Worm (Caenorhabditis elegans) whole organism, L3 larva: ENCODE measurements around the gene pcn-1.
A peak's percentile ranks its signal among the peaks of the same experiment; 100 is the strongest.

Source experiments
- R02D3.7 ChIP-seq: fragments of 150-350 bp; optimal IDR thresholded peaks from 2 replicates; lab custom pipeline; 2014; ENCODE audit warnings: missing biosample characterization, missing genetic modification characterization
- ZK546.5 ChIP-seq: sonication (generic microtip); optimal IDR thresholded peaks from 2 replicates; lab custom pipeline; 2017; ENCODE audit warnings: missing biosample characterization, missing genetic modification characterization
- aly-2 ChIP-seq: fragments of 150-350 bp; optimal IDR thresholded peaks from 2 replicates; lab custom pipeline; 2014; ENCODE audit warnings: missing biosample characterization, missing genetic modification characterization
- ama-1 ChIP-seq: fragments of 150-350 bp; optimal IDR thresholded peaks from 2 replicates; lab custom pipeline; 2018
- ceh-16 ChIP-seq: sonication (generic microtip); optimal IDR thresholded peaks from 2 replicates; lab custom pipeline; 2017; ENCODE audit warnings: missing biosample characterization, missing genetic modification characterization
- ceh-28 ChIP-seq: fragments of 150-350 bp; optimal IDR thresholded peaks from 2 replicates; lab custom pipeline; 2014; ENCODE audit warnings: missing biosample characterization, missing genetic modification reagents, missing genetic modification characterization
- ceh-82 ChIP-seq: fragments of 150-350 bp; optimal IDR thresholded peaks from 2 replicates; lab custom pipeline; 2014; ENCODE audit warnings: missing biosample characterization, missing genetic modification characterization
- ceh-9 ChIP-seq: sonication (generic microtip); optimal IDR thresholded peaks from 2 replicates; lab custom pipeline; 2018; ENCODE audit warnings: missing biosample characterization, missing genetic modification characterization
- daf-12 ChIP-seq: fragments of 150-350 bp; optimal IDR thresholded peaks from 2 replicates; lab custom pipeline; 2014; ENCODE audit warnings: missing biosample characterization, missing genetic modification reagents, missing genetic modification characterization
- egl-27 ChIP-seq: sonication (generic microtip); optimal IDR thresholded peaks from 4 replicates; lab custom pipeline; 2017; ENCODE audit warnings: missing biosample characterization, missing genetic modification reagents, missing genetic modification characterization
- egl-5 ChIP-seq: fragments of 150-350 bp; optimal IDR thresholded peaks from 2 replicates; lab custom pipeline; 2017; ENCODE audit warnings: missing biosample characterization, missing genetic modification reagents, missing genetic modification characterization, inconsistent platforms
- elt-1 ChIP-seq: fragments of 150-350 bp; optimal IDR thresholded peaks from 2 replicates; lab custom pipeline; 2014; ENCODE audit warnings: missing biosample characterization, missing genetic modification characterization
- elt-2 ChIP-seq: sonication (generic microtip); optimal IDR thresholded peaks from 2 replicates; lab custom pipeline; 2016; ENCODE audit warnings: missing genetic modification reagents, mild to moderate bottlenecking, missing genetic modification characterization, missing compliant biosample characterization
- elt-3 ChIP-seq, 3 experiments: fragments of 150-350 bp in 1 of 3; sonication (generic microtip) in 2 of 3; optimal IDR thresholded peaks; 2 replicates in 2 of 3; 4 replicates in 1 of 3; lab custom pipeline; 2014 to 2017; ENCODE audit warnings: missing biosample characterization in 3 of 3, missing genetic modification characterization in 3 of 3
- eor-1 ChIP-seq, 2 experiments: fragments of 150-350 bp; optimal IDR thresholded peaks; 2 replicates each; lab custom pipeline; 2014 to 2018; ENCODE audit warnings: missing biosample characterization in 2 of 2, missing genetic modification characterization in 2 of 2
- fkh-10 ChIP-seq: sonication (generic microtip); optimal IDR thresholded peaks from 2 replicates; lab custom pipeline; 2017; ENCODE audit warnings: missing biosample characterization, missing genetic modification reagents, missing genetic modification characterization
- fkh-2 ChIP-seq: fragments of 150-350 bp; optimal IDR thresholded peaks from 2 replicates; lab custom pipeline; 2014; ENCODE audit warnings: missing biosample characterization, missing genetic modification reagents, missing genetic modification characterization
- fos-1 ChIP-seq: fragments of 150-350 bp; optimal IDR thresholded peaks from 2 replicates; lab custom pipeline; 2014; ENCODE audit warnings: missing biosample characterization, missing genetic modification characterization
- jun-1 ChIP-seq: fragments of 150-350 bp; optimal IDR thresholded peaks from 2 replicates; lab custom pipeline; 2014; ENCODE audit warnings: missing biosample characterization, missing genetic modification reagents, missing genetic modification characterization
- lin-15B ChIP-seq: fragments of 150-350 bp; optimal IDR thresholded peaks from 2 replicates; lab custom pipeline; 2014; ENCODE audit warnings: missing biosample characterization, missing genetic modification characterization
- lin-39 ChIP-seq: fragments of 150-350 bp; optimal IDR thresholded peaks from 2 replicates; lab custom pipeline; 2018; ENCODE audit warnings: missing biosample characterization, missing genetic modification reagents, missing genetic modification characterization
- lsy-12 ChIP-seq: sonication (generic microtip); optimal IDR thresholded peaks from 2 replicates; lab custom pipeline; 2016; ENCODE audit warnings: mild to moderate bottlenecking, missing genetic modification characterization, missing compliant biosample characterization
- mdl-1 ChIP-seq: fragments of 150-350 bp; optimal IDR thresholded peaks from 2 replicates; lab custom pipeline; 2014; ENCODE audit warnings: missing biosample characterization, missing genetic modification characterization
- mml-1 ChIP-seq: fragments of 150-350 bp; sonication (generic microtip); optimal IDR thresholded peaks from 3 replicates; lab custom pipeline; 2014; ENCODE audit warnings: missing biosample characterization, missing genetic modification characterization
- nfya-1 ChIP-seq: sonication (generic microtip); optimal IDR thresholded peaks from 2 replicates; lab custom pipeline; 2017; ENCODE audit warnings: missing genetic modification characterization, mild to moderate bottlenecking, missing compliant biosample characterization, antibody characterized with exemption, moderate library complexity; ENCODE audit not compliant: insufficient read depth
- nhr-11 ChIP-seq: fragments of 150-350 bp; optimal IDR thresholded peaks from 2 replicates; lab custom pipeline; 2014; ENCODE audit warnings: missing biosample characterization, missing genetic modification characterization
- nhr-12 ChIP-seq: fragments of 150-350 bp; optimal IDR thresholded peaks from 2 replicates; lab custom pipeline; 2014; ENCODE audit warnings: missing biosample characterization, missing genetic modification characterization
- nhr-23 ChIP-seq: fragments of 150-350 bp; optimal IDR thresholded peaks from 2 replicates; lab custom pipeline; 2014; ENCODE audit warnings: missing biosample characterization, missing genetic modification reagents, missing genetic modification characterization
- nhr-25 ChIP-seq: sonication (generic microtip); optimal IDR thresholded peaks from 2 replicates; lab custom pipeline; 2017; ENCODE audit warnings: missing biosample characterization, missing genetic modification characterization
- nhr-43 ChIP-seq: sonication (generic microtip); optimal IDR thresholded peaks from 2 replicates; lab custom pipeline; 2016; ENCODE audit warnings: mild to moderate bottlenecking, missing genetic modification characterization, missing compliant biosample characterization; ENCODE audit not compliant: poor library complexity, severe bottlenecking
- nhr-67 ChIP-seq: fragments of 150-350 bp; optimal IDR thresholded peaks from 2 replicates; lab custom pipeline; 2014; ENCODE audit warnings: missing biosample characterization, missing genetic modification characterization
- nhr-76 ChIP-seq: fragments of 150-350 bp; sonication (generic microtip); optimal IDR thresholded peaks from 5 replicates; lab custom pipeline; 2014; ENCODE audit warnings: missing biosample characterization, missing genetic modification characterization
- nhr-77 ChIP-seq: fragments of 150-350 bp; optimal IDR thresholded peaks from 2 replicates; lab custom pipeline; 2014; ENCODE audit warnings: missing biosample characterization, missing genetic modification characterization
- pha-4 ChIP-seq: fragments of 150-350 bp; optimal IDR thresholded peaks from 2 replicates; lab custom pipeline; 2014; ENCODE audit warnings: missing biosample characterization, missing genetic modification reagents, missing genetic modification characterization
- pqm-1 ChIP-seq: fragments of 150-350 bp; optimal IDR thresholded peaks from 2 replicates; lab custom pipeline; 2017; ENCODE audit warnings: missing biosample characterization, missing genetic modification characterization, inconsistent platforms
- sea-2 ChIP-seq: fragments of 150-350 bp; sonication (generic microtip); optimal IDR thresholded peaks from 4 replicates; lab custom pipeline; 2014; ENCODE audit warnings: missing biosample characterization, missing genetic modification reagents, missing genetic modification characterization
- skn-1 ChIP-seq: fragments of 150-350 bp; optimal IDR thresholded peaks from 2 replicates; lab custom pipeline; 2014; ENCODE audit warnings: missing biosample characterization, missing genetic modification characterization
- snpc-4 ChIP-seq: fragments of 150-350 bp; optimal IDR thresholded peaks from 2 replicates; lab custom pipeline; 2014; ENCODE audit warnings: missing biosample characterization, missing genetic modification characterization
- tbx-2 ChIP-seq: sonication (generic microtip); optimal IDR thresholded peaks from 2 replicates; lab custom pipeline; 2016; ENCODE audit warnings: mild to moderate bottlenecking, missing genetic modification characterization, missing compliant biosample characterization
- unc-62 ChIP-seq: fragments of 150-350 bp; sonication (generic microtip); optimal IDR thresholded peaks from 4 replicates; lab custom pipeline; 2014; ENCODE audit warnings: missing biosample characterization, missing genetic modification reagents, missing genetic modification characterization
- zag-1 ChIP-seq: fragments of 150-350 bp; optimal IDR thresholded peaks from 2 replicates; lab custom pipeline; 2014; ENCODE audit warnings: missing biosample characterization, missing genetic modification characterization
- ztf-11 ChIP-seq: fragments of 150-350 bp; optimal IDR thresholded peaks from 2 replicates; lab custom pipeline; 2014; ENCODE audit warnings: missing biosample characterization, missing genetic modification characterization
- ztf-4 ChIP-seq: fragments of 150-350 bp; optimal IDR thresholded peaks from 2 replicates; lab custom pipeline; 2014; ENCODE audit warnings: missing biosample characterization, missing genetic modification characterization

Gene pcn-1

ce11 chrIV:4030917-4031599 lies 18.2 kb downstream of the pcn-1 start:
- TF ChIP-seq lin-39 (no peak), nhr-23 (peak; percentile 75), nhr-12 (tag; lab: Kevin White, UChicago) (no peak), ZK546.5 (tag; lab: Kevin White, UChicago) (no peak), skn-1 (tag; lab: Kevin White, UChicago) (no peak), nfya-1 (no peak), unc-62 (peak; percentile 48), ceh-9 (tag; lab: Kevin White, UChicago) (no peak), nhr-11 (tag; lab: Kevin White, UChicago) (no peak), aly-2 (tag; lab: Kevin White, UChicago) (no peak), tbx-2 (tag; lab: Kevin White, UChicago) (no peak), elt-1 (tag; lab: Kevin White, UChicago) (peak; percentile 76), egl-27 (tag; lab: Kevin White, UChicago) (no peak), lin-15B (tag; lab: Kevin White, UChicago) (peak; percentile 92), daf-12 (no peak), ceh-28 (tag; lab: Kevin White, UChicago) (no peak), elt-2 (tag; lab: Kevin White, UChicago) (no peak), ceh-82 (tag; lab: Kevin White, UChicago) (no peak), fkh-10 (GFP tag; lab: Kevin White, UChicago) (no peak), mml-1 (tag; lab: Kevin White, UChicago) (no peak), egl-5 (tag; lab: Kevin White, UChicago) (no peak), ceh-16 (tag; lab: Kevin White, UChicago) (no peak), nhr-76 (tag; lab: Kevin White, UChicago) (no peak), nhr-25 (tag; lab: Kevin White, UChicago) (peak; percentile 84), eor-1 (tag; optimal IDR thresholded peaks at IDR 0.05; lab: Kevin White, UChicago) (no peak), jun-1 (no peak), fkh-2 (tag; lab: Kevin White, UChicago) (no peak), sea-2 (GFP tag; lab: Kevin White, UChicago) (no peak), fos-1 (tag; lab: Kevin White, UChicago) (no peak), lsy-12 (tag; lab: Kevin White, UChicago) (no peak), nhr-43 (tag; lab: Kevin White, UChicago) (peak; percentile 56), pqm-1 (no peak), elt-3 (tag; optimal IDR thresholded peaks at IDR 0.05; lab: Kevin White, UChicago) (peak in 1 of 3 experiments; percentile 15), ztf-11 (tag; lab: Kevin White, UChicago) (no peak), snpc-4 (no peak), R02D3.7 (tag; lab: Kevin White, UChicago) (peak; percentile 28), ama-1 (lab: Kevin White, UChicago) (no peak), nhr-77 (tag; lab: Kevin White, UChicago) (no peak), ztf-4 (no peak), zag-1 (tag; lab: Kevin White, UChicago) (no peak), pha-4 (no peak), nhr-67 (tag; lab: Kevin White, UChicago) (no peak), mdl-1 (tag; lab: Kevin White, UChicago) (no peak)

- TF ChIP-seq elt-2 (tag; lab: Kevin White, UChicago) (peak; percentile 75), nhr-25 (tag; lab: Kevin White, UChicago) (peak; percentile 33), jun-1 (peak; percentile 15), ama-1 (lab: Kevin White, UChicago) (peak; percentile 60), nhr-67 (tag; lab: Kevin White, UChicago) (no peak), pqm-1 (peak; percentile 41), nhr-11 (tag; lab: Kevin White, UChicago) (no peak)
Observed at ce11 chrIV:4029288-4029687, 20.0 kb downstream of the pcn-1 start.
